Worm (Caenorhabditis elegans): ENCODE data around the gene K03H6.5.

ce11 chrIV:1496017-1496678 is 40.1 kb downstream of the K03H6.5 start, which contains the start of gene npp-20:
- TF ChIP-seq ceh-36 (tag; optimal IDR thresholded peaks at IDR 0.05) (no peak), aly-1 (tag; optimal IDR thresholded peaks at IDR 0.05) (no peak), ama-1 (optimal IDR thresholded peaks at IDR 0.05) (no peak), scrt-1 (GFP tag; IDR thresholded peaks at IDR 0.05) (no peak), hmg-4 (GFP tag; optimal IDR thresholded peaks at IDR 0.05) (no peak), sea-1 (GFP tag; conservative IDR thresholded peaks at IDR 0.05) (no peak), hmbx-1 (tag; optimal IDR thresholded peaks at IDR 0.05) (no peak), tra-4 (tag; optimal IDR thresholded peaks at IDR 0.05) (no peak), flt-1 (GFP tag; IDR thresholded peaks at IDR 0.05) (no peak), F13C5.2 (tag; optimal IDR thresholded peaks at IDR 0.05) (no peak), pes-1 (GFP tag; IDR thresholded peaks at IDR 0.05) (no peak), tbx-37 (GFP tag; conservative IDR thresholded peaks at IDR 0.05) (no peak), hnd-1 (tag; optimal IDR thresholded peaks at IDR 0.05) (no peak), ets-7 (tag; optimal IDR thresholded peaks at IDR 0.05) (no peak)
